Worm (Caenorhabditis elegans): ENCODE measurements around the gene dpy-4.

DNA sequence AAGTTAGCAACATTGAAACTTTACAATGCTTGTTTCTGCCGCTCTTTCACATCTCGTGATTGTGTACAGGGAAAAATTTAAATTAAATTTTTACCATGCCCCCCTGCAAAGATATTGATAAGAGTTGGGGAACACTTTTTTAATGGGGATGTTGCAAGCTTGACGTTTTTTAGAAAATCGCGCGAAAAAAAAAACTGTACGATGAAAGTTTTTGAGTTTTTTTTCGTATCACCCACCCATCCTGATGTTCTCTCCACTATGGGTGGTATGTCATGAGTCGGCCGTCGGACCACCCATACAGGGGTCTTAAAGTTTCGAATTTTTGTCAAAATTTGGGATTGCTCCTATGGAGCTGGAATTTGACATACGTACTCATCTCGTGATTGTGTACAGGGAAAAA, 37.5 kb downstream of the dpy-4 start:
- TF ChIP-seq nhr-28 (tag; optimal IDR thresholded peaks at IDR 0.05) = no peak
- no peak for TF ChIP-seq M03D4.4 (tag; optimal IDR thresholded peaks at IDR 0.05)
- TF ChIP-seq pha-4 (tag; optimal IDR thresholded peaks at IDR 0.05) = no peak
- no peak for TF ChIP-seq snpc-4 (tag; optimal IDR thresholded peaks at IDR 0.05)
- no peak for TF ChIP-seq sem-2 (GFP tag; optimal IDR thresholded peaks at IDR 0.05)
- no peak for TF ChIP-seq lin-13 (tag; optimal IDR thresholded peaks at IDR 0.05)
- TF ChIP-seq nhr-237 (tag; optimal IDR thresholded peaks at IDR 0.05) = no peak
- no peak for TF ChIP-seq ztf-11 (tag; optimal IDR thresholded peaks at IDR 0.05)
